Fruit fly (Drosophila melanogaster): ENCODE data around the gene CG2278.

CG2278 gene

DNA sequence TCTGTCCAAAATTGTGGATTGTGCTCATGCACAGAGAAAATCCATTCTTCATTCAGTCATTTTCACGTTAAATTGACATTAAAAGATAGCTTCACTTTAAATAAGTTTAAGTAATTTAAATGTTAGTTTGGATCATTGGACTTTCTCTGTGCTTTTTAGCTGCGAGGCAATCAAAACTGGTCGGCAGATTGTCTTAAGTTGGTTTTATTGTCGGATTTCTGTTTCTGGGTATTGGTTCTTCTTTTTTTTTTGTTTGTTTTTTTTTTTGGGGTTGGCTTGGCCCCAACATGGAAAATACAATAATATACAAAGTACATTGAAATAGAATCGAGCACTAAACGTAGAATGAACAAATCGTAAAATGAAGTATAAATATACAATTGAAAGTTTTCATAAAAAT lies at the start of gene CG2278:
TSS of gene CG2278 (minus strand) at position 101 of the 400 bp plus-strand sequence.
- TF ChIP-seq insv (optimal IDR thresholded peaks at IDR 0.05) (no peak), Myc (optimal IDR thresholded peaks at IDR 0.05) (no peak), Sin3A (optimal IDR thresholded peaks at IDR 0.05) (no peak), ttk (optimal IDR thresholded peaks at IDR 0.05) (no peak), psq (optimal IDR thresholded peaks at IDR 0.05) (no peak), h (optimal IDR thresholded peaks at IDR 0.05) (no peak)

DNA sequence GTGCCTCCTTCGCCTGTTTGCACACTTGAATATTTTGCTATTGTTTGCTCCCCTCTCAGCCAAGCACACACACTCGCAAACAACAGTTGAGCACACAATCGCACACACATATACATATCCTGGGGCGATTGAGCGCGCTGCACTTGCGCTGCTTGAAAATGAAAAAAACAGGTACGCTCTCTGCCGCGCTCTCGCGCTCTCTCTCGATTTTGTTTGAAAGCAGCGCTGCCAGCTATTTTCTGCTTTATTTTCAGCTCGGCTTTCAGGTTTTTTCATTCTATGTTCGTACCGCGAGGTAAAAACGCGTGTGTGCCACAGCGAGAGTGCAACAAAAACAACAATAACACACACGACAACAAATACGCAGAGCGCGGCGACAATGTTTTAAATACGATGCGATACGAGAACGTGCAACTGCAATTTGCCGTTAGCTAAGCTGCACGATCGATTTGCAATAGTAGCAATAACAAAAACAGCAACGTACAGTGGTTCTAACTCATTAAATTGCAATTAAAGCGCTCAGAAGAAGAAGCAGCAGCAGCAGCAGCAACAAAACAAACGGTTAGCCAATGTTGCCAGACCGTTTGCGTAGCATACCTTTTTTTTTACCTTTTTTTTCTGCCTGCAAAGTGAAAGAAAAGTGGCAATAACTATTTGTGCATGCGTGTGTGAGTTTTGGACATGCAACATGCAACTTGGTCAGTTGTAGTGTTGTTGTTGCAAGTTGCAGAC lies 46.0 kb upstream of the CG2278 start:
- TF ChIP-seq ttk (optimal IDR thresholded peaks at IDR 0.05), result no peak
- TF ChIP-seq Myc (optimal IDR thresholded peaks at IDR 0.05), result no peak
- TF ChIP-seq h (optimal IDR thresholded peaks at IDR 0.05), result no peak
- TF ChIP-seq Sin3A (optimal IDR thresholded peaks at IDR 0.05), result no peak
- no peak for TF ChIP-seq psq (optimal IDR thresholded peaks at IDR 0.05)
- no peak for TF ChIP-seq insv (optimal IDR thresholded peaks at IDR 0.05)

dm6 chrX:8215094-8215854 lies 45.2 kb upstream of the CG2278 start:
- TF ChIP-seq ttk (optimal IDR thresholded peaks at IDR 0.05) (no peak), insv (optimal IDR thresholded peaks at IDR 0.05) (no peak), psq (optimal IDR thresholded peaks at IDR 0.05) (no peak), h (optimal IDR thresholded peaks at IDR 0.05) (no peak), Sin3A (optimal IDR thresholded peaks at IDR 0.05) (no peak), Myc (optimal IDR thresholded peaks at IDR 0.05) (no peak)

- TF ChIP-seq insv (optimal IDR thresholded peaks at IDR 0.05), result no peak
- no peak for TF ChIP-seq h (optimal IDR thresholded peaks at IDR 0.05)
- no peak for TF ChIP-seq psq (optimal IDR thresholded peaks at IDR 0.05)
- TF ChIP-seq ttk (optimal IDR thresholded peaks at IDR 0.05), result no peak
- no peak for TF ChIP-seq Sin3A (optimal IDR thresholded peaks at IDR 0.05)
- no peak for TF ChIP-seq Myc (optimal IDR thresholded peaks at IDR 0.05)
Measured at dm6 chrX:8214017-8214416, 44.0 kb upstream of the CG2278 start.

- TF ChIP-seq Myc (optimal IDR thresholded peaks at IDR 0.05) (no peak), Sin3A (optimal IDR thresholded peaks at IDR 0.05) (no peak), ttk (optimal IDR thresholded peaks at IDR 0.05) (no peak), h (optimal IDR thresholded peaks at IDR 0.05) (no peak), insv (optimal IDR thresholded peaks at IDR 0.05) (no peak), psq (optimal IDR thresholded peaks at IDR 0.05) (no peak)
Measured at dm6 chrX:8211731-8212468, 41.8 kb upstream of the CG2278 start.

- TF ChIP-seq psq (optimal IDR thresholded peaks at IDR 0.05) (no peak), ttk (optimal IDR thresholded peaks at IDR 0.05) (no peak), h (optimal IDR thresholded peaks at IDR 0.05) (no peak), Sin3A (optimal IDR thresholded peaks at IDR 0.05) (no peak), Myc (optimal IDR thresholded peaks at IDR 0.05) (no peak), insv (optimal IDR thresholded peaks at IDR 0.05) (no peak)
Measured at dm6 chrX:8211094-8211730, 41.1 kb upstream of the CG2278 start.

dm6 chrX:8210632-8211031 lies 40.6 kb upstream of the CG2278 start:
- no peak for TF ChIP-seq Sin3A (optimal IDR thresholded peaks at IDR 0.05)
- no peak for TF ChIP-seq psq (optimal IDR thresholded peaks at IDR 0.05)
- TF ChIP-seq ttk (optimal IDR thresholded peaks at IDR 0.05), result no peak
- TF ChIP-seq insv (optimal IDR thresholded peaks at IDR 0.05), result no peak
- no peak for TF ChIP-seq Myc (optimal IDR thresholded peaks at IDR 0.05)
- no peak for TF ChIP-seq h (optimal IDR thresholded peaks at IDR 0.05)

dm6 chrX:8207054-8207453 lies 37.0 kb upstream of the CG2278 start:
- TF ChIP-seq h (optimal IDR thresholded peaks at IDR 0.05) (no peak), ttk (optimal IDR thresholded peaks at IDR 0.05) (no peak), Myc (optimal IDR thresholded peaks at IDR 0.05) (no peak), Sin3A (optimal IDR thresholded peaks at IDR 0.05) (no peak), psq (optimal IDR thresholded peaks at IDR 0.05) (no peak), insv (optimal IDR thresholded peaks at IDR 0.05) (no peak)

- TF ChIP-seq Myc (optimal IDR thresholded peaks at IDR 0.05) (no peak), insv (optimal IDR thresholded peaks at IDR 0.05) (no peak), ttk (optimal IDR thresholded peaks at IDR 0.05) (no peak), psq (optimal IDR thresholded peaks at IDR 0.05) (no peak), Sin3A (optimal IDR thresholded peaks at IDR 0.05) (no peak), h (optimal IDR thresholded peaks at IDR 0.05) (no peak)
Measured at dm6 chrX:8206561-8206960, 36.5 kb upstream of the CG2278 start.

- no peak for TF ChIP-seq psq (optimal IDR thresholded peaks at IDR 0.05)
- TF ChIP-seq Myc (optimal IDR thresholded peaks at IDR 0.05), result no peak
- no peak for TF ChIP-seq Sin3A (optimal IDR thresholded peaks at IDR 0.05)
- no peak for TF ChIP-seq ttk (optimal IDR thresholded peaks at IDR 0.05)
- no peak for TF ChIP-seq insv (optimal IDR thresholded peaks at IDR 0.05)
- TF ChIP-seq h (optimal IDR thresholded peaks at IDR 0.05), result no peak
Measured at dm6 chrX:8205625-8206252, 35.7 kb upstream of the CG2278 start.
